Fruit fly (Drosophila melanogaster): ENCODE data around the gene Gyc32E.

Gene Gyc32E

DNA sequence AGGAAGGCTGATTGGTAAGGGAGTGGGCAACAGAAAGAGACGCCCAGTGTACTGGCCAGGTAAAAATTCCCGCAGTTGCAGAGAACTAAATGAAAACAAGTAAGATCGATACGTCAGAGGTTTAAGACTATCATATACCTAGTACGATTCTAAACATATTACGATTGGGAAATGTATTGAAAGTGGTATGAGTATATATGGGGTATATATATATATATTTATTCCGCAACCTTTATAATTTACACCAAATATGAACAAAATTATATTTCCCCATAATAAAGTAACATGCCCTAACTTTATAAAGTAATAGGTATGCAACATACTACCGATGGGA is 40.2 kb upstream of the Gyc32E start (continued):
- TF ChIP-seq CoRest (tag; optimal IDR thresholded peaks at IDR 0.05) (peak; percentile 45), dmrt99B (tag; optimal IDR thresholded peaks at IDR 0.05) (peak; percentile 13), klu (GFP tag; IDR thresholded peaks at IDR 0.05) (peak; percentile 8; the same call in 1 of the 2 replicates), Nf-YC (tag; optimal IDR thresholded peaks at IDR 0.05) (no peak), CkIIα-i1 (GFP tag; IDR thresholded peaks at IDR 0.05) (no peak), chif (GFP tag; optimal IDR thresholded peaks at IDR 0.05) (peak in 1 of 2 experiments; percentile 33), CG14667 (GFP tag; IDR thresholded peaks at IDR 0.05) (0 out of 2 replicates have a peak, but pooled peaks have one; percentile 11), al (GFP tag; IDR thresholded peaks at IDR 0.05) (no peak), maf-S (GFP tag; optimal IDR thresholded peaks at IDR 0.05) (no peak), CG18011 (GFP tag; optimal IDR thresholded peaks at IDR 0.05) (no peak), CG8765 (GFP tag; IDR thresholded peaks at IDR 0.05) (peak; percentile 74; the same call in 1 of the 2 replicates), CG8388 (GFP tag; optimal IDR thresholded peaks at IDR 0.05) (peak; percentile 72), ems (GFP tag; optimal IDR thresholded peaks at IDR 0.05) (no peak), tna (GFP tag; IDR thresholded peaks at IDR 0.05; ENCODE audit: partially characterized antibody) (no peak), pb (GFP tag; optimal IDR thresholded peaks at IDR 0.05) (no peak), Mad (GFP tag; optimal IDR thresholded peaks at IDR 0.05) (no peak), CG1832 (GFP tag; optimal IDR thresholded peaks at IDR 0.05) (no peak), Dbx (GFP tag; IDR thresholded peaks at IDR 0.05) (no peak), phol (tag; optimal IDR thresholded peaks at IDR 0.05) (peak; percentile 65), CG5953 (GFP tag; IDR thresholded peaks at IDR 0.05) (no peak), Sin3A (optimal IDR thresholded peaks at IDR 0.05) (no peak), CG11093 (GFP tag; IDR thresholded peaks at IDR 0.05) (no peak), eve (GFP tag; optimal IDR thresholded peaks at IDR 0.05) (no peak), CG18764 (GFP tag; optimal IDR thresholded peaks at IDR 0.05) (no peak), fd102C (GFP tag; optimal IDR thresholded peaks at IDR 0.05) (peak; percentile 65), vnd (GFP tag; IDR thresholded peaks at IDR 0.05; ENCODE audit: partially characterized antibody) (no peak), her (GFP tag; optimal IDR thresholded peaks at IDR 0.05) (no peak), Med (GFP tag) (peak; percentile 74), Atf6 (GFP tag; IDR thresholded peaks at IDR 0.05) (no peak), CG3726 (GFP tag; IDR thresholded peaks at IDR 0.05) (no peak), CG17829 (tag; optimal IDR thresholded peaks at IDR 0.05) (peak; percentile 67), gfzf (GFP tag; optimal IDR thresholded peaks at IDR 0.05) (no peak), ERR (GFP tag; optimal IDR thresholded peaks at IDR 0.05) (no peak), pita (GFP tag; optimal IDR thresholded peaks at IDR 0.05) (no peak), br (optimal IDR thresholded peaks at IDR 0.05) (no peak), CG17328 (GFP tag; IDR thresholded peaks at IDR 0.05) (peak; percentile 75), Hr51 (GFP tag; optimal IDR thresholded peaks at IDR 0.05) (no peak), caup (GFP tag; optimal IDR thresholded peaks at IDR 0.05; ENCODE audit: severe bottlenecking) (no peak), inv (GFP tag; IDR thresholded peaks at IDR 0.05; ENCODE audit: partially characterized antibody) (no peak), ase (GFP tag; IDR thresholded peaks at IDR 0.05) (no peak), CG12071 (GFP tag; optimal IDR thresholded peaks at IDR 0.05) (no peak), Dip2 (GFP tag; IDR thresholded peaks at IDR 0.05) (no peak), ttk (GFP tag; IDR thresholded peaks at IDR 0.05) (no peak), HHEX (GFP tag; optimal IDR thresholded peaks at IDR 0.05) (no peak), usp (GFP tag; optimal IDR thresholded peaks at IDR 0.05) (no peak), Doc3 (GFP tag; IDR thresholded peaks at IDR 0.05; ENCODE audit: partially characterized antibody) (no peak), CG10431 (GFP tag; optimal IDR thresholded peaks at IDR 0.05) (no peak), CG1024 (GFP tag; IDR thresholded peaks at IDR 0.05) (0 out of 2 replicates have a peak, but pooled peaks have one; percentile 9), CG14710 (tag; optimal IDR thresholded peaks at IDR 0.05) (peak; percentile 70), z (GFP tag; IDR thresholded peaks at IDR 0.05) (no peak), CG3163 (GFP tag; optimal IDR thresholded peaks at IDR 0.05) (no peak), CG3065 (GFP tag; optimal IDR thresholded peaks at IDR 0.05) (peak; percentile 9), en (GFP tag; optimal IDR thresholded peaks at IDR 0.05) (no peak)

All from whole organism, embryonic.